Worm (Caenorhabditis elegans) whole organism, mixed stage, embryonic: ENCODE results near the gene C36C9.12.
"Not testable (repeated sequence)": the region's sequence is repeated elsewhere in the genome, so short reads cannot be mapped to it uniquely, and the experiment has no call there.

Experiments used
- M03D4.4 ChIP-seq: sonication (generic microtip); optimal IDR thresholded peaks from 2 replicates; lab custom pipeline; 2017; ENCODE audit warnings: mild to moderate bottlenecking, missing genetic modification characterization, missing compliant biosample characterization
- bed-3 ChIP-seq: fragments of 200-800 bp; sonication (Bioruptor generic); optimal IDR thresholded peaks from 3 replicates; lab custom pipeline; 2018; ENCODE audit warnings: mild to moderate bottlenecking, missing genetic modification characterization, moderate library complexity, missing compliant biosample characterization
- blmp-1 ChIP-seq: fragments of 150-350 bp; optimal IDR thresholded peaks from 2 replicates; lab custom pipeline; 2014; ENCODE audit warnings: missing biosample characterization, missing genetic modification characterization
- ceh-39 ChIP-seq: fragments of 150-350 bp; optimal IDR thresholded peaks from 2 replicates; lab custom pipeline; 2014; ENCODE audit warnings: missing biosample characterization, missing genetic modification characterization
- ceh-43 ChIP-seq: fragments of 200-800 bp; sonication (Bioruptor generic); optimal IDR thresholded peaks from 2 replicates; lab custom pipeline; 2018; ENCODE audit warnings: mild to moderate bottlenecking, missing genetic modification characterization, moderate library complexity, missing compliant biosample characterization
- ces-1 ChIP-seq: fragments of 150-350 bp; optimal IDR thresholded peaks from 2 replicates; lab custom pipeline; 2014; ENCODE audit warnings: missing biosample characterization, missing genetic modification reagents, missing genetic modification characterization
- drap-1 ChIP-seq: fragments of 200-800 bp; sonication (Bioruptor generic); optimal IDR thresholded peaks from 3 replicates; lab custom pipeline; 2018; ENCODE audit warnings: mild to moderate bottlenecking, missing genetic modification characterization, missing compliant biosample characterization
- elt-3 ChIP-seq: fragments of 150-350 bp; optimal IDR thresholded peaks from 2 replicates; lab custom pipeline; 2014; ENCODE audit warnings: missing biosample characterization, missing genetic modification characterization
- flh-1 ChIP-seq: fragments of 200-800 bp; sonication (Bioruptor generic); optimal IDR thresholded peaks from 2 replicates; lab custom pipeline; 2018; ENCODE audit warnings: mild to moderate bottlenecking, missing genetic modification characterization, moderate library complexity, missing compliant biosample characterization
- ham-2 ChIP-seq: fragments of 200-800 bp; sonication (Bioruptor generic); optimal IDR thresholded peaks from 2 replicates; lab custom pipeline; 2018; ENCODE audit warnings: mild to moderate bottlenecking, missing genetic modification characterization, missing compliant biosample characterization
- hlh-1 ChIP-seq: fragments of 150-350 bp; optimal IDR thresholded peaks from 2 replicates; lab custom pipeline; 2014; ENCODE audit warnings: missing biosample characterization, missing genetic modification reagents, missing genetic modification characterization
- lin-13 ChIP-seq: fragments of 150-350 bp; optimal IDR thresholded peaks from 2 replicates; lab custom pipeline; 2014; ENCODE audit warnings: missing biosample characterization, missing genetic modification characterization
- lin-32 ChIP-seq: fragments of 200-800 bp; sonication (Bioruptor generic); optimal IDR thresholded peaks from 2 replicates; lab custom pipeline; 2018; ENCODE audit warnings: mild to moderate bottlenecking, missing genetic modification characterization, missing compliant biosample characterization
- lsy-2 ChIP-seq: fragments of 150-350 bp; optimal IDR thresholded peaks from 2 replicates; lab custom pipeline; 2014; ENCODE audit warnings: missing biosample characterization, missing genetic modification characterization
- mab-5 ChIP-seq: fragments of 150-350 bp; optimal IDR thresholded peaks from 2 replicates; lab custom pipeline; 2014; ENCODE audit warnings: missing biosample characterization, missing genetic modification characterization
- mep-1 ChIP-seq: fragments of 150-350 bp; optimal IDR thresholded peaks from 2 replicates; lab custom pipeline; 2017; ENCODE audit warnings: missing biosample characterization, missing genetic modification reagents, missing genetic modification characterization, inconsistent platforms
- mls-2 ChIP-seq: sonication (generic microtip); optimal IDR thresholded peaks from 2 replicates; lab custom pipeline; 2016; ENCODE audit warnings: mild to moderate bottlenecking, missing genetic modification characterization, moderate library complexity, missing compliant biosample characterization
- nhr-237 ChIP-seq: fragments of 150-350 bp; optimal IDR thresholded peaks from 2 replicates; lab custom pipeline; 2014; ENCODE audit warnings: missing biosample characterization, missing genetic modification characterization
- nhr-28 ChIP-seq: fragments of 150-350 bp; optimal IDR thresholded peaks from 2 replicates; lab custom pipeline; 2014; ENCODE audit warnings: missing biosample characterization, missing genetic modification characterization
- nhr-76 ChIP-seq: sonication (generic microtip); optimal IDR thresholded peaks from 2 replicates; lab custom pipeline; 2017; ENCODE audit warnings: missing biosample characterization, missing genetic modification characterization
- pha-4 ChIP-seq: fragments of 150-350 bp; optimal IDR thresholded peaks from 2 replicates; lab custom pipeline; 2018; ENCODE audit warnings: missing biosample characterization, missing genetic modification reagents, missing genetic modification characterization
- sem-2 ChIP-seq: fragments of 200-800 bp; sonication (Bioruptor generic); optimal IDR thresholded peaks from 2 replicates; lab custom pipeline; 2018; ENCODE audit warnings: mild to moderate bottlenecking, missing genetic modification characterization, missing compliant biosample characterization
- snpc-4 ChIP-seq: fragments of 150-350 bp; optimal IDR thresholded peaks from 2 replicates; lab custom pipeline; 2014; ENCODE audit warnings: missing biosample characterization, missing genetic modification characterization
- tbx-8 ChIP-seq: fragments of 200-800 bp; sonication (Bioruptor generic); optimal IDR thresholded peaks from 2 replicates; lab custom pipeline; 2018; ENCODE audit warnings: mild to moderate bottlenecking, missing genetic modification characterization, moderate library complexity, missing compliant biosample characterization
- unc-120 ChIP-seq: sonication (generic microtip); optimal IDR thresholded peaks from 2 replicates; lab custom pipeline; 2017; ENCODE audit warnings: missing genetic modification characterization, missing compliant biosample characterization; ENCODE audit not compliant: poor library complexity, severe bottlenecking
- unc-39 ChIP-seq: fragments of 150-350 bp; optimal IDR thresholded peaks from 2 replicates; lab custom pipeline; 2014; ENCODE audit warnings: missing biosample characterization, missing genetic modification characterization
- zip-8 ChIP-seq: fragments of 150-350 bp; optimal IDR thresholded peaks from 2 replicates; lab custom pipeline; 2014; ENCODE audit warnings: missing biosample characterization, missing genetic modification characterization
- ztf-11 ChIP-seq: fragments of 150-350 bp; optimal IDR thresholded peaks from 2 replicates; lab custom pipeline; 2014; ENCODE audit warnings: missing biosample characterization, missing genetic modification characterization

The C36C9.12 gene

ce11 chrX:1712538-1712937, 22.6 kb upstream of the C36C9.12 start, which contains the start of gene fbxa-52:
fbxa-52 (minus strand) TSS chrX:1712638.
- TF ChIP-seq ham-2 (GFP tag; lab: Kevin White, UChicago), result no peak
- TF ChIP-seq hlh-1 (tag; lab: Kevin White, UChicago), result no peak
- no peak for TF ChIP-seq M03D4.4 (tag; lab: Kevin White, UChicago)
- TF ChIP-seq mab-5, result no peak

- TF ChIP-seq nhr-76 (tag; lab: Kevin White, UChicago), result no peak
- TF ChIP-seq ceh-39 (tag; lab: Kevin White, UChicago), result no peak
- no peak for TF ChIP-seq ztf-11
- TF ChIP-seq mep-1 (tag; lab: Kevin White, UChicago), result no peak
- TF ChIP-seq bed-3 (GFP tag; lab: Kevin White, UChicago), result no peak
- no peak for TF ChIP-seq pha-4 (tag; lab: Kevin White, UChicago)
- TF ChIP-seq unc-39, result no peak
- TF ChIP-seq hlh-1 (tag; lab: Kevin White, UChicago), result no peak
- TF ChIP-seq mab-5, result no peak
- no peak for TF ChIP-seq nhr-28 (tag; lab: Kevin White, UChicago)
- TF ChIP-seq zip-8 (tag; lab: Kevin White, UChicago), result no peak
- TF ChIP-seq lin-13, result no peak
- TF ChIP-seq lin-32 (GFP tag; lab: Kevin White, UChicago), result no peak
- no peak for TF ChIP-seq ceh-43 (GFP tag; lab: Kevin White, UChicago)
- TF ChIP-seq M03D4.4 (tag; lab: Kevin White, UChicago), result no peak
- no peak for TF ChIP-seq nhr-237 (tag; lab: Kevin White, UChicago)
- no peak for TF ChIP-seq tbx-8 (GFP tag; lab: Kevin White, UChicago)
- TF ChIP-seq snpc-4 (tag; lab: Kevin White, UChicago), result no peak
- TF ChIP-seq sem-2, result no peak
- no peak for TF ChIP-seq blmp-1
Observed at ce11 chrX:1706538-1706937, 16.6 kb upstream of the C36C9.12 start, which contains the start of gene F07G6.5. F07G6.5 (minus strand) TSS chrX:1706638.

ce11 chrX:1703840-1704239, 13.9 kb upstream of the C36C9.12 start, which contains the start of gene C36C9.5:
C36C9.5 (minus strand) TSS chrX:1703940.
- TF ChIP-seq ceh-43 (GFP tag; lab: Kevin White, UChicago), result no peak
- TF ChIP-seq nhr-76 (tag; lab: Kevin White, UChicago), result no peak
- TF ChIP-seq ham-2 (GFP tag; lab: Kevin White, UChicago), result no peak
- TF ChIP-seq unc-120 (tag; lab: Kevin White, UChicago), result no peak
- TF ChIP-seq snpc-4 (tag; lab: Kevin White, UChicago), result no peak
- TF ChIP-seq ceh-39 (tag; lab: Kevin White, UChicago), result no peak

ce11 chrX:1703049-1703448, 13.2 kb upstream of the C36C9.12 start:
- no peak for TF ChIP-seq elt-3 (tag; lab: Kevin White, UChicago)
- no peak for TF ChIP-seq nhr-76 (tag; lab: Kevin White, UChicago)
- no peak for TF ChIP-seq flh-1 (GFP tag; lab: Kevin White, UChicago)
- TF ChIP-seq drap-1 (GFP tag; lab: Kevin White, UChicago), result no peak
- TF ChIP-seq nhr-28 (tag; lab: Kevin White, UChicago), result no peak
- TF ChIP-seq ham-2 (GFP tag; lab: Kevin White, UChicago), result no peak
- no peak for TF ChIP-seq lin-32 (GFP tag; lab: Kevin White, UChicago)

ce11 chrX:1698476-1698875, 8.6 kb upstream of the C36C9.12 start:
- TF ChIP-seq ham-2 (GFP tag; lab: Kevin White, UChicago), result no peak
- TF ChIP-seq lsy-2 (tag; lab: Kevin White, UChicago), result no peak

- not testable (repeated sequence) for TF ChIP-seq ces-1 (GFP tag; lab: Kevin White, UChicago); unc-120 (tag; lab: Kevin White, UChicago); M03D4.4 (tag; lab: Kevin White, UChicago)
- TF ChIP-seq, all 35 proteins: peak for 0; not testable (repeated sequence) for 35
Observed at ce11 chrX:1696879-1697278, 7.0 kb upstream of the C36C9.12 start, which contains the start of gene C36C9.4. C36C9.4 (minus strand) TSS chrX:1696979.

ce11 chrX:1690894-1691293, 998 bp upstream of the C36C9.12 start, which contains the start of gene C36C9.6:
C36C9.6 (minus strand) TSS chrX:1690994.
- not testable (repeated sequence) for TF ChIP-seq lin-32 (GFP tag; lab: Kevin White, UChicago); snpc-4 (tag; lab: Kevin White, UChicago); mls-2 (tag; lab: Kevin White, UChicago)
